Worm (Caenorhabditis elegans): Measurements from ENCODE around the gene osm-10.

DNA sequence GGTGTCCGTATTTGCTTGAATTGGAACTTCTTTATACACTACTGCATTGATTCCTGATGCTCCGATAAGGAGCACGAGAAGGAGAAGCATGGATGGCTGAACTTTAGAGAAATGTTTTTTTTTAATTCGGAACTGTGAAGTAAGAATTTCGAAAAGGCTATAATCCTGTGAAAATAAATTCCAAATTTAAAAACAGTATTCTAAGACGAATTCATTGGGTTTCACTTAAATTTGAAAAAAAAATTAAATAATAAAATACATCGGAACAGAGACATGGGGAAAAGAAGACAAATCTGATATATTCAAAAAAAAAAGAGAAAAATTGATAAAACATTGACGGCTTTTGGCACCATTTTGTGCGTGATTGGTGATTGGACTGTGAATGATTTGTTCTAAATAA, 42.7 kb downstream of the osm-10 start, which contains the start of gene pho-5:
- TF ChIP-seq W03F9.2 (tag; optimal IDR thresholded peaks at IDR 0.05) (no peak), dao-5 (tag; optimal IDR thresholded peaks at IDR 0.05) (no peak)

Data from whole organism, L4/young adult.